Fruit fly (Drosophila melanogaster): ENCODE data around the gene nAChRalpha7.

The nAChRalpha7 gene

DNA sequence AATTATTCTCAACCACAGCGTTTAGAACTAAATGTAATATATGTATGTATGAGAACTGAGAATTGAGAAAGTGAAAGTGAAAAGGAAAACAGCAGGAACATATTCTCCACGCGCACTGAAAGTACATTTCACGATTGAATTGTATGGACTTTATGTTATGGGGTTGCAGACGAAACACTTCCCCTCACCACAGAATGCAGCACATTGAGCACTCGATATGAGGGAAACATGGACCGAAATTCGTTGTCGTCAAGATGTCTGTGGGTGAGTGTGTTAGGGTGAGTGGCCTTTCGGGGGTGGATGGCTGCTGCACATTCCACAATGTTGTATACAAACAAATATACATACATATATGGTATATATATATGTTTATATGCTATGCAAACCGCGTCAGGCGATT is 15.8 kb upstream of the nAChRalpha7 start:
- peak; percentile 27 for TF ChIP-seq svp (GFP tag)
- TF ChIP-seq Hr38 (GFP tag; optimal IDR thresholded peaks at IDR 0.05) = no peak
- 0 out of 3 replicates have a peak, but pooled peaks have one; percentile 11 for TF ChIP-seq CG6163 (GFP tag; IDR thresholded peaks at IDR 0.05)

- TF ChIP-seq CG1621 (tag; optimal IDR thresholded peaks at IDR 0.05) (peak; percentile 86), esn (GFP tag; optimal IDR thresholded peaks at IDR 0.05) (peak; percentile 92), lz (GFP tag; optimal IDR thresholded peaks at IDR 0.05) (peak; percentile 81), Ets21C (GFP tag; optimal IDR thresholded peaks at IDR 0.05) (peak; percentile 73), Met (GFP tag; optimal IDR thresholded peaks at IDR 0.05) (peak; percentile 84), Lpt (GFP tag; optimal IDR thresholded peaks at IDR 0.05) (peak; percentile 76), CG9139 (GFP tag; optimal IDR thresholded peaks at IDR 0.05) (peak; percentile 59), CG11762 (GFP tag; optimal IDR thresholded peaks at IDR 0.05; ENCODE audit: insufficient read depth) (peak; percentile 71), CG7368 (GFP tag; optimal IDR thresholded peaks at IDR 0.05) (peak; percentile 81), Hr38 (GFP tag; optimal IDR thresholded peaks at IDR 0.05) (no peak), Hr4 (GFP tag; optimal IDR thresholded peaks at IDR 0.05) (peak; percentile 49), topi (GFP tag; optimal IDR thresholded peaks at IDR 0.05) (peak; percentile 85), CG6808 (GFP tag; optimal IDR thresholded peaks at IDR 0.05) (peak; percentile 66), dac (GFP tag; optimal IDR thresholded peaks at IDR 0.05) (no peak), Eip78C (GFP tag) (peak; percentile 96), CG3919 (GFP tag; optimal IDR thresholded peaks at IDR 0.05) (peak; percentile 90), CG11294 (GFP tag; IDR thresholded peaks at IDR 0.05) (peak; percentile 60), vri (GFP tag; optimal IDR thresholded peaks at IDR 0.05) (peak; percentile 76), CG32006 (GFP tag; optimal IDR thresholded peaks at IDR 0.05) (peak; percentile 85), CG16779 (tag; optimal IDR thresholded peaks at IDR 0.05) (no peak), Sox102F (GFP tag; optimal IDR thresholded peaks at IDR 0.05) (peak; percentile 86), CG31627 (GFP tag; optimal IDR thresholded peaks at IDR 0.05) (peak; percentile 86), ss (GFP tag; optimal IDR thresholded peaks at IDR 0.05) (peak; percentile 49 to 74), spab (GFP tag; optimal IDR thresholded peaks at IDR 0.05) (peak; percentile 77), cyc (GFP tag; optimal IDR thresholded peaks at IDR 0.05) (peak; percentile 87), CG6276 (GFP tag; optimal IDR thresholded peaks at IDR 0.05) (peak; percentile 84), CG34406 (GFP tag; optimal IDR thresholded peaks at IDR 0.05) (peak; percentile 80), Blimp-1 (GFP tag; optimal IDR thresholded peaks at IDR 0.05) (peak; percentile 17), Eip75B (GFP tag; optimal IDR thresholded peaks at IDR 0.05) (peak; percentile 32), CG3032 (tag; optimal IDR thresholded peaks at IDR 0.05) (peak; percentile 75), fd59A (GFP tag; optimal IDR thresholded peaks at IDR 0.05) (peak; percentile 72), CG11902 (GFP tag; optimal IDR thresholded peaks at IDR 0.05) (peak; percentile 61), fd85E (GFP tag; optimal IDR thresholded peaks at IDR 0.05) (peak; percentile 62), OdsH (GFP tag; optimal IDR thresholded peaks at IDR 0.05) (peak; percentile 86), Ets96B (tag; optimal IDR thresholded peaks at IDR 0.05) (peak; percentile 87), CG10631 (GFP tag; optimal IDR thresholded peaks at IDR 0.05) (peak; percentile 82), CG6792 (GFP tag; optimal IDR thresholded peaks at IDR 0.05) (peak; percentile 87), Gug (GFP tag; IDR thresholded peaks at IDR 0.05) (peak; percentile 44), eg (GFP tag; IDR thresholded peaks at IDR 0.05) (peak; percentile 83), dsx (GFP tag; optimal IDR thresholded peaks at IDR 0.05; ENCODE audit: poor library complexity, severe bottlenecking) (peak; percentile 79), CG15336 (GFP tag; IDR thresholded peaks at IDR 0.05) (peak; percentile 86), achi (GFP tag; optimal IDR thresholded peaks at IDR 0.05) (peak; percentile 86), CG8119 (GFP tag; IDR thresholded peaks at IDR 0.05) (peak; percentile 85), CG8632 (GFP tag; optimal IDR thresholded peaks at IDR 0.05) (peak; percentile 80), salr (GFP tag; optimal IDR thresholded peaks at IDR 0.05) (peak; percentile 59 to 80), CG4318 (GFP tag; optimal IDR thresholded peaks at IDR 0.05) (peak; percentile 57), svp (GFP tag) (peak; percentile 94), net (GFP tag; optimal IDR thresholded peaks at IDR 0.05) (peak; percentile 89), CG8319 (GFP tag; optimal IDR thresholded peaks at IDR 0.05) (peak; percentile 58)
Observed at dm6 chrX:19361406-19361859, 13.2 kb upstream of the nAChRalpha7 start.
